Fruit fly (Drosophila melanogaster) whole organism, prepupa: ENCODE data around the gene trol.

Experiments
- CG11762 ChIP-seq: fragments of 200-800 bp; sonication (Bioruptor generic); optimal IDR thresholded peaks from 3 replicates; lab custom pipeline; 2016; ENCODE audit warnings: missing biosample characterization, missing genetic modification characterization; ENCODE audit not compliant: insufficient read depth
- CG1621 ChIP-seq: fragments of 200-800 bp; sonication (Bioruptor generic); optimal IDR thresholded peaks from 3 replicates; lab custom pipeline; 2018; ENCODE audit warnings: missing biosample characterization, mild to moderate bottlenecking, missing genetic modification characterization
- CG3919 ChIP-seq: fragments of 200-800 bp; sonication (Bioruptor generic); optimal IDR thresholded peaks from 3 replicates; lab custom pipeline; 2016; ENCODE audit warnings: missing biosample characterization, missing genetic modification characterization
- CG6276 ChIP-seq: fragments of 200-800 bp; sonication (Bioruptor generic); optimal IDR thresholded peaks from 2 replicates; lab custom pipeline; 2017; ENCODE audit warnings: missing biosample characterization, mild to moderate bottlenecking, missing genetic modification characterization
- Eip93F ChIP-seq: fragments of 200-800 bp; sonication (Bioruptor generic); optimal IDR thresholded peaks from 2 replicates; lab custom pipeline; 2016; ENCODE audit warnings: missing biosample characterization, mild to moderate bottlenecking, missing genetic modification characterization
- Ets21C ChIP-seq: fragments of 200-800 bp; sonication (Bioruptor generic); optimal IDR thresholded peaks from 3 replicates; lab custom pipeline; 2016; ENCODE audit warnings: missing biosample characterization, missing genetic modification characterization
- Hr38 ChIP-seq: sonication (Bioruptor generic); optimal IDR thresholded peaks from 2 replicates; lab custom pipeline; 2016; ENCODE audit warnings: missing biosample characterization, missing genetic modification characterization
- Smox ChIP-seq: fragments of 200-800 bp; sonication (Bioruptor generic); optimal IDR thresholded peaks from 3 replicates; lab custom pipeline; 2016; ENCODE audit warnings: missing biosample characterization, missing genetic modification characterization
- Sox14 ChIP-seq: fragments of 200-800 bp; sonication (Bioruptor generic); optimal IDR thresholded peaks from 3 replicates; lab custom pipeline; 2016; ENCODE audit warnings: missing biosample characterization, missing genetic modification characterization
- salr ChIP-seq, 2 experiments: fragments of 200-800 bp; sonication (Bioruptor generic); optimal IDR thresholded peaks; 3 replicates each; lab custom pipeline; 2016 to 2018; ENCODE audit warnings: missing biosample characterization in 2 of 2, missing genetic modification characterization in 2 of 2, mild to moderate bottlenecking in 1 of 2

dm6 chrX:2447750-2448299 is 97.4 kb downstream of the trol start, which contains the start of gene z:
- no peak for TF ChIP-seq Sox14 (GFP tag; lab: Kevin White, UChicago)
- TF ChIP-seq Hr38 (GFP tag; lab: Kevin White, UChicago) = no peak
- no peak for TF ChIP-seq salr (GFP tag; optimal IDR thresholded peaks at IDR 0.05; lab: Kevin White, UChicago)
- TF ChIP-seq CG3919 = no peak
- TF ChIP-seq Ets21C (GFP tag; lab: Kevin White, UChicago) = no peak
- no peak for TF ChIP-seq CG11762 (GFP tag; lab: Kevin White, UChicago)
- TF ChIP-seq Smox (GFP tag; lab: Kevin White, UChicago) = no peak
- no peak for TF ChIP-seq CG6276 (GFP tag; lab: Kevin White, UChicago)
- TF ChIP-seq CG1621 = no peak
- no peak for TF ChIP-seq Eip93F
